Fruit fly (Drosophila melanogaster): Measurements from ENCODE around the gene CG31883.

Gene CG31883

dm6 chr2L:9529858-9530378, 1.6 kb downstream of the CG31883 start:
- TF ChIP-seq tj (GFP tag; optimal IDR thresholded peaks at IDR 0.05) = no peak
- peak; percentile 27 for TF ChIP-seq CG33017 (tag; optimal IDR thresholded peaks at IDR 0.05)
- TF ChIP-seq CG7101 (tag; optimal IDR thresholded peaks at IDR 0.05) = peak; percentile 11
- no peak for TF ChIP-seq toe (GFP tag; optimal IDR thresholded peaks at IDR 0.05)
- TF ChIP-seq kay (GFP tag; ENCODE audit: borderline replicate concordance) = peak; percentile 67
- TF ChIP-seq CG11617 (GFP tag; optimal IDR thresholded peaks at IDR 0.05) = peak; percentile 29
- TF ChIP-seq CG12768 (GFP tag; optimal IDR thresholded peaks at IDR 0.05) = peak; percentile 26
- TF ChIP-seq cic (GFP tag; optimal IDR thresholded peaks at IDR 0.05) = peak; percentile 77

- TF ChIP-seq Clk (GFP tag; optimal IDR thresholded peaks at IDR 0.05) (no peak), pad (GFP tag; optimal IDR thresholded peaks at IDR 0.05) (no peak), cic (GFP tag; optimal IDR thresholded peaks at IDR 0.05) (no peak), CG1620 (GFP tag; optimal IDR thresholded peaks at IDR 0.05) (no peak), Hr96 (GFP tag; optimal IDR thresholded peaks at IDR 0.05) (no peak), bab1 (GFP tag; optimal IDR thresholded peaks at IDR 0.05) (peak; percentile 40), kay (GFP tag; ENCODE audit: borderline replicate concordance) (no peak), Crg-1 (GFP tag; optimal IDR thresholded peaks at IDR 0.05) (no peak), CG5204 (GFP tag; optimal IDR thresholded peaks at IDR 0.05) (no peak), CG14711 (tag; optimal IDR thresholded peaks at IDR 0.05) (peak; percentile 1)
Measured at dm6 chr2L:9539988-9540573, 11.8 kb downstream of the CG31883 start, which contains the start of gene CG17855. Gene CG17855 (plus strand): TSS chr2L:9540523.

dm6 chr2L:9542578-9542977, 14.3 kb downstream of the CG31883 start, which contains the start of gene Cpr30B:
Gene Cpr30B (plus strand): TSS chr2L:9542878.
- TF ChIP-seq Hr96 (GFP tag; optimal IDR thresholded peaks at IDR 0.05) = no peak
- TF ChIP-seq CG14711 (tag; optimal IDR thresholded peaks at IDR 0.05) = no peak
- no peak for TF ChIP-seq CG11617 (GFP tag; optimal IDR thresholded peaks at IDR 0.05)
- no peak for TF ChIP-seq kay (GFP tag; ENCODE audit: borderline replicate concordance)
- no peak for TF ChIP-seq CG7101 (tag; optimal IDR thresholded peaks at IDR 0.05)
- TF ChIP-seq pad (GFP tag; optimal IDR thresholded peaks at IDR 0.05) = no peak
- TF ChIP-seq toe (GFP tag; optimal IDR thresholded peaks at IDR 0.05) = no peak
- no peak for TF ChIP-seq ovo (GFP tag; optimal IDR thresholded peaks at IDR 0.05)
- TF ChIP-seq CG12768 (GFP tag; optimal IDR thresholded peaks at IDR 0.05) = no peak
- TF ChIP-seq CG33017 (tag; optimal IDR thresholded peaks at IDR 0.05) = no peak
- TF ChIP-seq cnc (optimal IDR thresholded peaks at IDR 0.05) = no peak
- no peak for TF ChIP-seq Clk (GFP tag; optimal IDR thresholded peaks at IDR 0.05)
- no peak for TF ChIP-seq CG7045 (GFP tag; optimal IDR thresholded peaks at IDR 0.05)

- TF ChIP-seq CG5204 (GFP tag; optimal IDR thresholded peaks at IDR 0.05) (no peak), tj (GFP tag; optimal IDR thresholded peaks at IDR 0.05) (no peak), ovo (GFP tag; optimal IDR thresholded peaks at IDR 0.05) (no peak), Mnt (GFP tag; optimal IDR thresholded peaks at IDR 0.05) (no peak), pad (GFP tag; optimal IDR thresholded peaks at IDR 0.05) (no peak), cic (GFP tag; optimal IDR thresholded peaks at IDR 0.05) (no peak), cnc (optimal IDR thresholded peaks at IDR 0.05) (no peak), Clk (GFP tag; optimal IDR thresholded peaks at IDR 0.05) (no peak)
Measured at dm6 chr2L:9543871-9544270, 15.6 kb downstream of the CG31883 start, which contains the start of gene CG13113. Gene CG13113 (plus strand): TSS chr2L:9544171.

- no peak for TF ChIP-seq CG7101 (tag; optimal IDR thresholded peaks at IDR 0.05)
- TF ChIP-seq Clk (GFP tag; optimal IDR thresholded peaks at IDR 0.05) = no peak
- no peak for TF ChIP-seq CG33017 (tag; optimal IDR thresholded peaks at IDR 0.05)
- TF ChIP-seq pad (GFP tag; optimal IDR thresholded peaks at IDR 0.05) = no peak
- no peak for TF ChIP-seq CG12768 (GFP tag; optimal IDR thresholded peaks at IDR 0.05)
- TF ChIP-seq kay (GFP tag; ENCODE audit: borderline replicate concordance) = no peak
- TF ChIP-seq ovo (GFP tag; optimal IDR thresholded peaks at IDR 0.05) = no peak
- no peak for TF ChIP-seq Crg-1 (GFP tag; optimal IDR thresholded peaks at IDR 0.05)
- TF ChIP-seq toe (GFP tag; optimal IDR thresholded peaks at IDR 0.05) = no peak
- TF ChIP-seq CG7045 (GFP tag; optimal IDR thresholded peaks at IDR 0.05) = no peak
- no peak for TF ChIP-seq cnc (optimal IDR thresholded peaks at IDR 0.05)
- TF ChIP-seq Hr96 (GFP tag; optimal IDR thresholded peaks at IDR 0.05) = no peak
- peak; percentile 88 for TF ChIP-seq tj (GFP tag; optimal IDR thresholded peaks at IDR 0.05)
- TF ChIP-seq bab1 (GFP tag; optimal IDR thresholded peaks at IDR 0.05) = peak; percentile 41
- no peak for TF ChIP-seq CG1620 (GFP tag; optimal IDR thresholded peaks at IDR 0.05)
- TF ChIP-seq CG5204 (GFP tag; optimal IDR thresholded peaks at IDR 0.05) = no peak
- no peak for TF ChIP-seq Mnt (GFP tag; optimal IDR thresholded peaks at IDR 0.05)
Measured at dm6 chr2L:9545511-9545910, 17.2 kb downstream of the CG31883 start, which contains the start of gene CG13114. Gene CG13114 (plus strand): TSS chr2L:9545811.

- no peak for TF ChIP-seq ovo (GFP tag; optimal IDR thresholded peaks at IDR 0.05)
- no peak for TF ChIP-seq tj (GFP tag; optimal IDR thresholded peaks at IDR 0.05)
- peak; percentile 31 for TF ChIP-seq Mnt (GFP tag; optimal IDR thresholded peaks at IDR 0.05)
- peak; percentile 13 for TF ChIP-seq CG5204 (GFP tag; optimal IDR thresholded peaks at IDR 0.05)
- TF ChIP-seq kay (GFP tag; ENCODE audit: borderline replicate concordance) = peak; percentile 75
Measured at dm6 chr2L:9550880-9551279, 22.6 kb downstream of the CG31883 start.

dm6 chr2L:9557858-9558257, 29.5 kb downstream of the CG31883 start:
- no peak for TF ChIP-seq cic (GFP tag; optimal IDR thresholded peaks at IDR 0.05)
- no peak for TF ChIP-seq Clk (GFP tag; optimal IDR thresholded peaks at IDR 0.05)
- TF ChIP-seq CG5204 (GFP tag; optimal IDR thresholded peaks at IDR 0.05) = no peak
- no peak for TF ChIP-seq pad (GFP tag; optimal IDR thresholded peaks at IDR 0.05)
- TF ChIP-seq CG12768 (GFP tag; optimal IDR thresholded peaks at IDR 0.05) = no peak
- no peak for TF ChIP-seq Hr96 (GFP tag; optimal IDR thresholded peaks at IDR 0.05)
- TF ChIP-seq cnc (optimal IDR thresholded peaks at IDR 0.05) = no peak
- no peak for TF ChIP-seq Crg-1 (GFP tag; optimal IDR thresholded peaks at IDR 0.05)
- no peak for TF ChIP-seq ovo (GFP tag; optimal IDR thresholded peaks at IDR 0.05)
- no peak for TF ChIP-seq tj (GFP tag; optimal IDR thresholded peaks at IDR 0.05)
- no peak for TF ChIP-seq CG7045 (GFP tag; optimal IDR thresholded peaks at IDR 0.05)

Measured in whole organism, adult.